Fruit fly (Drosophila melanogaster) whole organism, embryonic: Measurements from ENCODE around the gene CG14965.
A peak's percentile ranks its signal among the peaks of the same experiment; 100 is the strongest.

Experiments
- Ada2b ChIP-seq: fragments of 200-800 bp; sonication (Bioruptor generic); IDR thresholded peaks from 2 replicates; pipeline ENCODE4 v1.3.6; 2022; ENCODE audit warnings: missing biosample characterization, missing genetic modification characterization
- Atf-2 ChIP-seq: fragments of 200-800 bp; sonication (Bioruptor generic); optimal IDR thresholded peaks from 2 replicates; lab custom pipeline; 2016; ENCODE audit warnings: missing biosample characterization, missing genetic modification characterization
- Atf3 ChIP-seq: fragments of 200-800 bp; sonication (Bioruptor generic); optimal IDR thresholded peaks from 3 replicates; lab custom pipeline; 2016; ENCODE audit warnings: missing biosample characterization, missing genetic modification characterization
- Awh ChIP-seq: fragments of 200-800 bp; sonication (Bioruptor generic); IDR thresholded peaks from 2 replicates; pipeline ENCODE4, ENCODE4 v1.3.6; 2022; ENCODE audit warnings: missing biosample characterization, missing genetic modification characterization
- CG10147 ChIP-seq: fragments of 200-800 bp; sonication (Bioruptor generic); optimal IDR thresholded peaks from 2 replicates; lab custom pipeline; 2019; ENCODE audit warnings: missing biosample characterization, mild to moderate bottlenecking, missing genetic modification characterization, moderate library complexity
- CG10431 ChIP-seq: fragments of 200-800 bp; sonication (Bioruptor generic); optimal IDR thresholded peaks from 3 replicates; lab custom pipeline; 2018; ENCODE audit warnings: missing biosample characterization, mild to moderate bottlenecking, missing genetic modification characterization
- CG10462 ChIP-seq: fragments of 200-800 bp; sonication (Bioruptor generic); optimal IDR thresholded peaks from 2 replicates; lab custom pipeline; 2016; ENCODE audit warnings: missing biosample characterization, missing genetic modification characterization
- CG10654 ChIP-seq: fragments of 200-800 bp; sonication (Bioruptor generic); optimal IDR thresholded peaks from 2 replicates; lab custom pipeline; 2016; ENCODE audit warnings: missing biosample characterization, missing genetic modification characterization
- CG14710 ChIP-seq: fragments of 200-800 bp; sonication (Bioruptor generic); optimal IDR thresholded peaks from 3 replicates; lab custom pipeline; 2019; ENCODE audit warnings: missing biosample characterization, mild to moderate bottlenecking, missing genetic modification characterization, moderate library complexity
- CG1647 ChIP-seq: fragments of 200-800 bp; sonication (Bioruptor generic); optimal IDR thresholded peaks from 3 replicates; lab custom pipeline; 2016; ENCODE audit warnings: missing biosample characterization, missing genetic modification characterization
- CG18262 ChIP-seq: fragments of 200-800 bp; optimal IDR thresholded peaks from 3 replicates; lab custom pipeline; 2019; ENCODE audit warnings: missing biosample characterization, mild to moderate bottlenecking, missing genetic modification characterization, moderate library complexity
- CG1832 ChIP-seq: fragments of 200-800 bp; sonication (Bioruptor generic); optimal IDR thresholded peaks from 2 replicates; lab custom pipeline; 2017; ENCODE audit warnings: missing biosample characterization, mild to moderate bottlenecking, missing genetic modification characterization, inconsistent platforms
- CG30431 ChIP-seq: fragments of 200-800 bp; sonication (Bioruptor generic); optimal IDR thresholded peaks from 2 replicates; lab custom pipeline; 2017; ENCODE audit warnings: missing biosample characterization, missing genetic modification characterization
- CG34376 ChIP-seq: fragments of 200-800 bp; sonication (Bioruptor generic); optimal IDR thresholded peaks from 2 replicates; lab custom pipeline; 2018; ENCODE audit warnings: missing biosample characterization, mild to moderate bottlenecking, missing genetic modification characterization
- CG7357 ChIP-seq: fragments of 200-800 bp; sonication (Bioruptor generic); IDR thresholded peaks from 3 replicates; pipeline ENCODE4 v1.3.6; 2022; ENCODE audit warnings: missing biosample characterization, missing genetic modification characterization
- CG9817 ChIP-seq: fragments of 200-800 bp; sonication (Bioruptor generic); optimal IDR thresholded peaks from 2 replicates; lab custom pipeline; 2018; ENCODE audit warnings: missing biosample characterization, mild to moderate bottlenecking, missing genetic modification characterization, moderate library complexity
- Deaf1 ChIP-seq: fragments of 200-800 bp; optimal IDR thresholded peaks from 3 replicates; lab custom pipeline; 2019; ENCODE audit warnings: missing biosample characterization, mild to moderate bottlenecking, missing genetic modification characterization, moderate library complexity
- Fer3 ChIP-seq: fragments of 200-800 bp; sonication (Bioruptor generic); optimal IDR thresholded peaks from 2 replicates; lab custom pipeline; 2018; ENCODE audit warnings: missing biosample characterization, mild to moderate bottlenecking, missing genetic modification characterization, moderate library complexity
- Gsc ChIP-seq: fragments of 200-800 bp; sonication (Bioruptor generic); IDR thresholded peaks from 2 replicates; pipeline ENCODE4 v1.3.6; 2022; ENCODE audit warnings: missing biosample characterization, missing genetic modification characterization
- HLH54F ChIP-seq: fragments of 200-800 bp; sonication (Bioruptor generic); optimal IDR thresholded peaks from 3 replicates; lab custom pipeline; 2016; ENCODE audit warnings: missing biosample characterization, missing genetic modification characterization
- Hsf ChIP-seq: fragments of 200-800 bp; sonication (Bioruptor generic); optimal IDR thresholded peaks from 3 replicates; lab custom pipeline; 2016; ENCODE audit warnings: missing biosample characterization, missing genetic modification characterization
- Jarid2 ChIP-seq: fragments of 200-800 bp; sonication (Bioruptor generic); optimal IDR thresholded peaks from 3 replicates; lab custom pipeline; 2017; ENCODE audit warnings: mild to moderate bottlenecking, missing biosample characterization, missing genetic modification reagents, missing genetic modification characterization
- MESR4 ChIP-seq: fragments of 200-800 bp; sonication (Bioruptor generic); optimal IDR thresholded peaks from 2 replicates; lab custom pipeline; 2018; ENCODE audit warnings: missing biosample characterization, mild to moderate bottlenecking, missing genetic modification characterization, moderate library complexity
- MTF-1 ChIP-seq: fragments of 200-800 bp; sonication (Bioruptor generic); optimal IDR thresholded peaks from 2 replicates; lab custom pipeline; 2018; ENCODE audit warnings: missing biosample characterization, mild to moderate bottlenecking, missing genetic modification characterization, borderline replicate concordance
- Pdp1 ChIP-seq, 2 experiments: fragments of 200-800 bp; sonication (Bioruptor generic); optimal IDR thresholded peaks; 3 replicates each; lab custom pipeline; 2016; ENCODE audit warnings: missing biosample characterization in 2 of 2, missing genetic modification characterization in 2 of 2, mild to moderate bottlenecking in 1 of 2, moderate library complexity in 1 of 2
- Poxn ChIP-seq: fragments of 200-800 bp; sonication (Bioruptor generic); IDR thresholded peaks from 2 replicates; pipeline ENCODE4 v1.3.6; 2022; ENCODE audit warnings: missing biosample characterization, missing genetic modification characterization
- Spps ChIP-seq: fragments of 200-800 bp; sonication (Bioruptor generic); optimal IDR thresholded peaks from 2 replicates; lab custom pipeline; 2018; ENCODE audit warnings: missing biosample characterization, mild to moderate bottlenecking, missing genetic modification characterization
- amos ChIP-seq: fragments of 200-800 bp; sonication (Bioruptor generic); IDR thresholded peaks from 2 replicates; pipeline ENCODE4 v1.3.6; 2022; ENCODE audit warnings: missing biosample characterization, missing genetic modification characterization; ENCODE audit not compliant: partially characterized antibody
- cg ChIP-seq: fragments of 200-800 bp; sonication (Bioruptor generic); optimal IDR thresholded peaks from 3 replicates; lab custom pipeline; 2019; ENCODE audit warnings: missing biosample characterization, mild to moderate bottlenecking, missing genetic modification characterization, moderate library complexity
- corto ChIP-seq: fragments of 200-800 bp; sonication (Bioruptor generic); optimal IDR thresholded peaks from 2 replicates; lab custom pipeline; 2016; ENCODE audit warnings: missing biosample characterization, mild to moderate bottlenecking, missing genetic modification characterization, moderate library complexity
- crp ChIP-seq, 2 experiments: fragments of 200-800 bp; sonication (Bioruptor generic); optimal IDR thresholded peaks; 2 replicates in 1 of 2; 3 replicates in 1 of 2; lab custom pipeline; 2017; ENCODE audit warnings: missing biosample characterization in 2 of 2, missing genetic modification characterization in 2 of 2, mild to moderate bottlenecking in 1 of 2, moderate library complexity in 1 of 2
- disco-r ChIP-seq: fragments of 200-800 bp; sonication (Bioruptor generic); optimal IDR thresholded peaks from 2 replicates; lab custom pipeline; 2016; ENCODE audit warnings: missing biosample characterization, missing genetic modification characterization
- emc ChIP-seq: fragments of 200-800 bp; sonication (Bioruptor generic); optimal IDR thresholded peaks from 2 replicates; lab custom pipeline; 2016; ENCODE audit warnings: missing biosample characterization, missing genetic modification characterization
- en ChIP-seq: fragments of 200-800 bp; sonication (Bioruptor generic); optimal IDR thresholded peaks from 2 replicates; lab custom pipeline; 2016; ENCODE audit warnings: missing biosample characterization, missing genetic modification characterization
- fru ChIP-seq: fragments of >200 bp; optimal IDR thresholded peaks from 2 replicates; lab custom pipeline; 2017
- gcm2 ChIP-seq: fragments of 200-800 bp; sonication (Bioruptor generic); optimal IDR thresholded peaks from 2 replicates; lab custom pipeline; 2016; ENCODE audit warnings: missing biosample characterization, missing genetic modification characterization
- hth ChIP-seq: fragments of >200 bp; optimal IDR thresholded peaks from 2 replicates; lab custom pipeline; 2017; ENCODE audit warnings: inconsistent platforms
- nerfin-2 ChIP-seq: fragments of 200-800 bp; sonication (Bioruptor generic); IDR thresholded peaks from 2 replicates; pipeline ENCODE4 v1.3.6; 2022; ENCODE audit warnings: missing biosample characterization, missing genetic modification characterization; ENCODE audit not compliant: partially characterized antibody
- nmo ChIP-seq: fragments of 200-800 bp; sonication (Bioruptor generic); optimal IDR thresholded peaks from 2 replicates; lab custom pipeline; 2018; ENCODE audit warnings: missing biosample characterization, mild to moderate bottlenecking, missing genetic modification characterization, moderate library complexity
- pfk ChIP-seq: fragments of 200-800 bp; sonication (Bioruptor generic); optimal IDR thresholded peaks from 2 replicates; lab custom pipeline; 2018; ENCODE audit warnings: missing biosample characterization, mild to moderate bottlenecking, missing genetic modification characterization, moderate library complexity
- repo ChIP-seq: fragments of 200-800 bp; sonication (Bioruptor generic); optimal IDR thresholded peaks from 2 replicates; lab custom pipeline; 2016; ENCODE audit warnings: missing biosample characterization, missing genetic modification characterization
- rib ChIP-seq: fragments of 200-800 bp; sonication (Bioruptor generic); IDR thresholded peaks from 2 replicates; pipeline ENCODE4 v1.3.6; 2022; ENCODE audit warnings: missing biosample characterization, missing genetic modification characterization
- shn ChIP-seq: fragments of 200-800 bp; sonication (Bioruptor generic); optimal IDR thresholded peaks from 3 replicates; lab custom pipeline; 2016; ENCODE audit warnings: missing biosample characterization, missing genetic modification characterization
- sima ChIP-seq: fragments of 200-800 bp; sonication (Bioruptor generic); optimal IDR thresholded peaks from 2 replicates; lab custom pipeline; 2016; ENCODE audit warnings: missing biosample characterization, missing genetic modification characterization
- sisA ChIP-seq: fragments of 200-800 bp; sonication (Bioruptor generic); IDR thresholded peaks from 2 replicates; pipeline ENCODE4 v1.3.6; 2022; ENCODE audit warnings: missing biosample characterization, missing genetic modification characterization
- sna ChIP-seq: fragments of 200-800 bp; sonication (Bioruptor generic); IDR thresholded peaks from 2 replicates; pipeline ENCODE4 v1.3.6; 2022; ENCODE audit warnings: missing biosample characterization, missing genetic modification characterization; ENCODE audit not compliant: partially characterized antibody
- ssp ChIP-seq: fragments of 200-800 bp; sonication (Bioruptor generic); IDR thresholded peaks from 2 replicates; pipeline ENCODE4 v1.3.6; 2022; ENCODE audit warnings: missing biosample characterization, missing genetic modification characterization
- stwl ChIP-seq: fragments of 200-800 bp; sonication (Bioruptor generic); optimal IDR thresholded peaks from 3 replicates; lab custom pipeline; 2018; ENCODE audit warnings: missing biosample characterization, mild to moderate bottlenecking, missing genetic modification characterization, moderate library complexity
- tll ChIP-seq, 2 experiments: fragments of 200-800 bp in 1 of 2; fragments of >200 bp in 1 of 2; sonication (Bioruptor generic) in 1 of 2; optimal IDR thresholded peaks; 2 replicates each; lab custom pipeline; 2017 to 2019; ENCODE audit warnings: missing biosample characterization in 2 of 2, missing genetic modification characterization in 2 of 2, mild to moderate bottlenecking in 1 of 2, moderate library complexity in 1 of 2
- trem ChIP-seq: fragments of 200-800 bp; optimal IDR thresholded peaks from 3 replicates; lab custom pipeline; 2019; ENCODE audit warnings: missing biosample characterization, mild to moderate bottlenecking, missing genetic modification characterization, moderate library complexity

CG14965 gene

dm6 chr3L:3192912-3193311, 621 bp upstream of the CG14965 start, which contains the start of gene Hsp83 (continued):
- TF ChIP-seq rib (GFP tag; lab: Robert Waterston, UW) (peak; percentile 83), stwl (tag; lab: Kevin White, UChicago) (peak; percentile 85), CG30431 (GFP tag; lab: Kevin White, UChicago) (peak; percentile 89), HLH54F (GFP tag; lab: Kevin White, UChicago) (peak; percentile 88), pfk (GFP tag; lab: Kevin White, UChicago) (peak; percentile 92), CG34376 (GFP tag; lab: Kevin White, UChicago) (peak; percentile 100), Atf3 (GFP tag; lab: Kevin White, UChicago) (peak; percentile 91), shn (GFP tag; lab: Kevin White, UChicago) (peak; percentile 95), hth (lab: Kevin White, UChicago) (no peak), CG14710 (tag; lab: Kevin White, UChicago) (peak; percentile 83), CG1832 (no peak), Pdp1 (GFP tag; optimal IDR thresholded peaks at IDR 0.05; lab: Kevin White, UChicago) (peak; percentile 89), sna (GFP tag; lab: Robert Waterston, UW) (no peak), CG10147 (GFP tag; lab: Kevin White, UChicago) (peak; percentile 88), nmo (GFP tag; lab: Kevin White, UChicago) (peak; percentile 79), sisA (GFP tag; lab: Robert Waterston, UW) (peak; percentile 38; the same call in 1 of the 2 replicates), Atf-2 (GFP tag; lab: Kevin White, UChicago) (peak; percentile 84), CG18262 (peak; percentile 83), nerfin-2 (GFP tag; lab: Robert Waterston, UW) (no peak), Spps (peak; percentile 80), MESR4 (GFP tag; lab: Kevin White, UChicago) (peak; percentile 92), CG1647 (GFP tag; lab: Kevin White, UChicago) (peak; percentile 93), CG10431 (GFP tag; lab: Kevin White, UChicago) (peak; percentile 99), tll (GFP tag; optimal IDR thresholded peaks at IDR 0.05; lab: Kevin White, UChicago) (no peak), CG10654 (GFP tag; lab: Kevin White, UChicago) (peak; percentile 91), CG10462 (peak; percentile 80), cg (GFP tag; lab: Kevin White, UChicago) (no peak), Hsf (GFP tag; lab: Kevin White, UChicago) (peak; percentile 99), sima (GFP tag; lab: Kevin White, UChicago) (peak; percentile 92), CG7357 (peak; percentile 61; the same call in 2 of the 3 replicates), gcm2 (peak; percentile 92), CG9817 (tag; lab: Kevin White, UChicago) (peak; percentile 88), disco-r (GFP tag; lab: Kevin White, UChicago) (peak; percentile 91), MTF-1 (GFP tag; lab: Kevin White, UChicago) (peak; percentile 99), ssp (GFP tag; lab: Robert Waterston, UW) (peak; percentile 65), Fer3 (tag; lab: Kevin White, UChicago) (peak; percentile 98), crp (GFP tag; optimal IDR thresholded peaks at IDR 0.05; lab: Kevin White, UChicago) (no peak), Gsc (no peak), Ada2b (GFP tag; lab: Robert Waterston, UW) (peak; percentile 68; the same call in 1 of the 2 replicates), emc (GFP tag; lab: Kevin White, UChicago) (peak; percentile 90), Jarid2 (GFP tag; lab: Kevin White, UChicago) (peak; percentile 87), Deaf1 (tag; lab: Kevin White, UChicago) (peak; percentile 80), repo (peak; percentile 94), Awh (peak; percentile 92), trem (tag; lab: Kevin White, UChicago) (peak; percentile 83), amos (GFP tag; lab: Robert Waterston, UW) (peak; percentile 3; the same call in 1 of the 2 replicates), Poxn (peak; percentile 40; the same call in 1 of the 2 replicates), en (GFP tag; lab: Kevin White, UChicago) (peak; percentile 91), fru (lab: Kevin White, UChicago) (no peak), corto (GFP tag; lab: Kevin White, UChicago) (peak; percentile 90)
